Worm (Caenorhabditis elegans) whole organism, midembryonic: ENCODE results near the gene trpp-9.

Source experiments
- cog-1 ChIP-seq: sonication (generic microtip); optimal IDR thresholded peaks from 2 replicates; lab custom pipeline; 2016; ENCODE audit warnings: missing genetic modification characterization, missing compliant biosample characterization
- flt-1 ChIP-seq: fragments of 200-800 bp; sonication (Bioruptor generic); IDR thresholded peaks from 2 replicates; pipeline ENCODE4 v1.3.6; 2022; ENCODE audit warnings: missing genetic modification characterization, missing compliant biosample characterization

DNA sequence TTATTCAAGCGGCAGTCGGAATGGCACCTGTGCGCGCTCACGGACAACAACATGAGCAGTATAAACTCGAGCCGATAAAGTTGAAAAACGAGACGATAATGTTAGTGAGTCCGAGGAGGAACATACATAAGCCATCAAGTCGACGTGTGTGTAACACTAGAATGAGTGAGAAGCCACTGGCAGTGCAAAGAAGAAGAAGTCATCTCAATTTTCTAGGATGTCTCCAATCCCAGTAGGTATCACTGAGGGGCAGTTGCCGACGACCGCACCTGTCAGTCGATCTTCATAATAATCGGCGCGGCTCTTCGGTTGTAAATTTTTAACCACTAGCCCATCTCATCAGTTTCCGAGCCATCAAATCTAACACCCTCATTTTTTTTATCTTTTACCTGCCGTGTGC lies 3.6 kb upstream of the trpp-9 start:
- TF ChIP-seq flt-1 (GFP tag; lab: Robert Waterston, UW) (no peak), cog-1 (tag; lab: Kevin White, UChicago) (no peak)
